Fruit fly (Drosophila melanogaster) whole organism, embryonic: ENCODE measurements around the gene CG13912.
A peak's percentile ranks its signal among the peaks of the same experiment; 100 is the strongest.

Source experiments
- CG10959 ChIP-seq: fragments of 200-800 bp; sonication (Bioruptor generic); IDR thresholded peaks from 2 replicates; pipeline ENCODE4 v1.3.6; 2022; ENCODE audit warnings: missing biosample characterization, missing genetic modification characterization
- CG11398 ChIP-seq: fragments of 200-800 bp; sonication (Bioruptor generic); optimal IDR thresholded peaks from 2 replicates; lab custom pipeline; 2016; ENCODE audit warnings: missing biosample characterization, missing genetic modification characterization
- CG11504 ChIP-seq: fragments of 200-800 bp; sonication (Bioruptor generic); optimal IDR thresholded peaks from 3 replicates; lab custom pipeline; 2019; ENCODE audit warnings: missing biosample characterization, mild to moderate bottlenecking, missing genetic modification characterization, moderate library complexity
- CG13287 ChIP-seq: fragments of 200-800 bp; sonication (Bioruptor generic); IDR thresholded peaks from 2 replicates; pipeline ENCODE4 v1.3.6; 2022; ENCODE audit warnings: missing biosample characterization, missing genetic modification characterization; ENCODE audit not compliant: partially characterized antibody
- CG13424 ChIP-seq: fragments of 200-800 bp; sonication (Bioruptor generic); optimal IDR thresholded peaks from 2 replicates; lab custom pipeline; 2019; ENCODE audit warnings: missing biosample characterization, mild to moderate bottlenecking, missing genetic modification characterization, moderate library complexity
- CG14441 ChIP-seq: fragments of 200-800 bp; sonication (Bioruptor generic); IDR thresholded peaks from 2 replicates; pipeline ENCODE4 v1.3.6; 2022; ENCODE audit warnings: missing biosample characterization, missing genetic modification characterization
- CG14860 ChIP-seq: fragments of 200-800 bp; sonication (Bioruptor generic); IDR thresholded peaks from 3 replicates; pipeline ENCODE4 v1.3.6; 2022; ENCODE audit warnings: missing biosample characterization, missing genetic modification characterization; ENCODE audit not compliant: partially characterized antibody
- CG15073 ChIP-seq: fragments of 200-800 bp; sonication (Bioruptor generic); optimal IDR thresholded peaks from 2 replicates; lab custom pipeline; 2016; ENCODE audit warnings: missing biosample characterization, missing genetic modification characterization
- CG1647 ChIP-seq: fragments of 200-800 bp; sonication (Bioruptor generic); optimal IDR thresholded peaks from 3 replicates; lab custom pipeline; 2016; ENCODE audit warnings: missing biosample characterization, missing genetic modification characterization
- CG17186 ChIP-seq: fragments of 200-800 bp; sonication (Bioruptor generic); optimal IDR thresholded peaks from 3 replicates; lab custom pipeline; 2017; ENCODE audit warnings: missing biosample characterization, missing genetic modification reagents, missing genetic modification characterization
- CG17385 ChIP-seq: fragments of 200-800 bp; sonication (Bioruptor generic); optimal IDR thresholded peaks from 3 replicates; lab custom pipeline; 2018; ENCODE audit warnings: missing biosample characterization, mild to moderate bottlenecking, missing genetic modification characterization
- CG17568 ChIP-seq: fragments of 200-800 bp; sonication (Bioruptor generic); optimal IDR thresholded peaks from 2 replicates; lab custom pipeline; 2018; ENCODE audit warnings: missing biosample characterization, mild to moderate bottlenecking, missing genetic modification characterization, moderate library complexity
- CG18764 ChIP-seq: fragments of 200-800 bp; sonication (Bioruptor generic); optimal IDR thresholded peaks from 3 replicates; lab custom pipeline; 2016; ENCODE audit warnings: missing biosample characterization, missing genetic modification characterization
- CG3065 ChIP-seq: fragments of 200-800 bp; sonication (Bioruptor generic); optimal IDR thresholded peaks from 2 replicates; lab custom pipeline; 2016; ENCODE audit warnings: missing biosample characterization, missing genetic modification characterization
- CG3163 ChIP-seq: fragments of 200-800 bp; sonication (Bioruptor generic); optimal IDR thresholded peaks from 3 replicates; lab custom pipeline; 2016; ENCODE audit warnings: missing biosample characterization, missing genetic modification characterization
- CG42726 ChIP-seq: fragments of 200-800 bp; sonication (Bioruptor generic); IDR thresholded peaks from 2 replicates; pipeline ENCODE4 v1.3.6; 2022; ENCODE audit warnings: missing biosample characterization, missing genetic modification characterization; ENCODE audit not compliant: partially characterized antibody
- CG4617 ChIP-seq: fragments of 200-800 bp; sonication (Bioruptor generic); optimal IDR thresholded peaks from 3 replicates; lab custom pipeline; 2016; ENCODE audit warnings: missing biosample characterization, missing genetic modification characterization, borderline replicate concordance
- CG6791 ChIP-seq: fragments of 200-800 bp; sonication (Bioruptor generic); IDR thresholded peaks from 3 replicates; pipeline ENCODE4 v1.3.6; 2022; ENCODE audit warnings: missing biosample characterization, missing genetic modification characterization; ENCODE audit not compliant: partially characterized antibody
- CG6813 ChIP-seq: fragments of 200-800 bp; sonication (Bioruptor generic); optimal IDR thresholded peaks from 2 replicates; lab custom pipeline; 2017; ENCODE audit warnings: missing biosample characterization, missing genetic modification characterization, mild to moderate bottlenecking, moderate library complexity, missing genetic modification reagents
- CG8478 ChIP-seq: fragments of >200 bp; optimal IDR thresholded peaks from 2 replicates; lab custom pipeline; 2018
- CG8924 ChIP-seq: fragments of 200-800 bp; optimal IDR thresholded peaks from 3 replicates; lab custom pipeline; 2019; ENCODE audit warnings: missing biosample characterization, mild to moderate bottlenecking, missing genetic modification characterization, moderate library complexity
- CG9797 ChIP-seq: fragments of 200-800 bp; sonication (Bioruptor generic); optimal IDR thresholded peaks from 3 replicates; lab custom pipeline; 2018; ENCODE audit warnings: missing biosample characterization, mild to moderate bottlenecking, missing genetic modification characterization
- CTCF ChIP-seq: fragments of 200-800 bp; sonication (Bioruptor generic); optimal IDR thresholded peaks from 2 replicates; lab custom pipeline; 2017; ENCODE audit warnings: missing biosample characterization, mild to moderate bottlenecking, missing genetic modification characterization, moderate library complexity
- D ChIP-seq, 2 experiments: fragments of 200-800 bp in 1 of 2; fragments of >200 bp in 1 of 2; sonication (Bioruptor generic) in 1 of 2; optimal IDR thresholded peaks; 2 replicates in 1 of 2; 3 replicates in 1 of 2; lab custom pipeline; 2017; ENCODE audit warnings: mild to moderate bottlenecking in 1 of 2, missing biosample characterization in 1 of 2, missing genetic modification characterization in 1 of 2, missing genetic modification reagents in 1 of 2
- Dad ChIP-seq: fragments of 200-800 bp; sonication (Bioruptor generic); optimal IDR thresholded peaks from 3 replicates; lab custom pipeline; 2016; ENCODE audit warnings: missing biosample characterization, missing genetic modification characterization
- Deaf1 ChIP-seq: fragments of 200-800 bp; optimal IDR thresholded peaks from 3 replicates; lab custom pipeline; 2019; ENCODE audit warnings: missing biosample characterization, mild to moderate bottlenecking, missing genetic modification characterization, moderate library complexity
- Dfd ChIP-seq, 2 experiments: fragments of >200 bp; optimal IDR thresholded peaks; 2 replicates each; lab custom pipeline; 2017; ENCODE audit warnings: missing biosample characterization in 2 of 2, missing genetic modification characterization in 2 of 2
- Hmr ChIP-seq: fragments of 200-800 bp; sonication (Bioruptor generic); optimal IDR thresholded peaks from 3 replicates; lab custom pipeline; 2017; ENCODE audit warnings: mild to moderate bottlenecking, missing biosample characterization, missing genetic modification reagents, missing genetic modification characterization
- Mad ChIP-seq: fragments of 200-800 bp; sonication (Bioruptor generic); optimal IDR thresholded peaks from 2 replicates; lab custom pipeline; 2016; ENCODE audit warnings: missing biosample characterization, missing genetic modification characterization
- NC2α ChIP-seq: fragments of 200-800 bp; sonication (Bioruptor generic); optimal IDR thresholded peaks from 2 replicates; lab custom pipeline; 2016; ENCODE audit warnings: missing biosample characterization, missing genetic modification characterization
- Nf-YB ChIP-seq: fragments of 200-800 bp; sonication (Bioruptor generic); optimal IDR thresholded peaks from 3 replicates; lab custom pipeline; 2019; ENCODE audit warnings: missing biosample characterization, mild to moderate bottlenecking, missing genetic modification characterization, moderate library complexity
- Nf-YC ChIP-seq: fragments of 200-800 bp; optimal IDR thresholded peaks from 3 replicates; lab custom pipeline; 2019; ENCODE audit warnings: missing biosample characterization, mild to moderate bottlenecking, missing genetic modification characterization, moderate library complexity
- Oli ChIP-seq: fragments of 200-800 bp; sonication (Bioruptor generic); optimal IDR thresholded peaks from 2 replicates; lab custom pipeline; 2018; ENCODE audit warnings: missing biosample characterization, mild to moderate bottlenecking, missing genetic modification characterization, moderate library complexity
- Optix ChIP-seq: fragments of 200-800 bp; sonication (Bioruptor generic); IDR thresholded peaks from 3 replicates; pipeline ENCODE4 v1.3.6; 2022; ENCODE audit warnings: missing biosample characterization, missing genetic modification characterization
- Ptx1 ChIP-seq: fragments of 200-800 bp; sonication (Bioruptor generic); IDR thresholded peaks from 2 replicates; pipeline ENCODE4 v1.3.6; 2022; ENCODE audit warnings: missing biosample characterization, missing genetic modification characterization
- Rfx ChIP-seq: fragments of 200-800 bp; sonication (Bioruptor generic); IDR thresholded peaks from 2 replicates; pipeline ENCODE4 v1.3.6; 2022; ENCODE audit warnings: missing biosample characterization, missing genetic modification characterization
- Scr ChIP-seq: fragments of 200-800 bp; sonication (Bioruptor generic); IDR thresholded peaks from 2 replicates; pipeline ENCODE4 v1.3.6; 2022; ENCODE audit warnings: missing biosample characterization, missing genetic modification characterization; ENCODE audit not compliant: partially characterized antibody
- Side ChIP-seq: fragments of 200-800 bp; sonication (Bioruptor generic); optimal IDR thresholded peaks from 2 replicates; lab custom pipeline; 2016; ENCODE audit warnings: missing biosample characterization, missing genetic modification characterization
- az2 ChIP-seq: fragments of 200-800 bp; sonication (Bioruptor generic); optimal IDR thresholded peaks from 3 replicates; lab custom pipeline; 2016; ENCODE audit warnings: missing biosample characterization, missing genetic modification characterization
- ci ChIP-seq: fragments of 200-800 bp; sonication (Bioruptor generic); IDR thresholded peaks from 3 replicates; pipeline ENCODE4 v1.3.6; 2022; ENCODE audit warnings: missing biosample characterization, missing genetic modification characterization
- croc ChIP-seq: fragments of 200-800 bp; sonication (Bioruptor generic); conservative IDR thresholded peaks from 3 replicates; pipeline ENCODE4 v1.3.6; 2022; ENCODE audit warnings: missing biosample characterization, missing genetic modification characterization
- exex ChIP-seq: fragments of 200-800 bp; sonication (Bioruptor generic); optimal IDR thresholded peaks from 4 replicates; lab custom pipeline; 2018; ENCODE audit warnings: missing biosample characterization, mild to moderate bottlenecking, missing genetic modification characterization, moderate library complexity
- fd64A ChIP-seq: fragments of 200-800 bp; sonication (Bioruptor generic); optimal IDR thresholded peaks from 3 replicates; lab custom pipeline; 2018; ENCODE audit warnings: missing biosample characterization, mild to moderate bottlenecking, missing genetic modification characterization
- ftz-f1 ChIP-seq: fragments of 200-800 bp; sonication (Bioruptor generic); optimal IDR thresholded peaks from 2 replicates; lab custom pipeline; 2016; ENCODE audit warnings: missing biosample characterization, missing genetic modification characterization
- lbe ChIP-seq: fragments of 200-800 bp; sonication (Bioruptor generic); optimal IDR thresholded peaks from 2 replicates; lab custom pipeline; 2016; ENCODE audit warnings: missing biosample characterization, mild to moderate bottlenecking, missing genetic modification characterization
- mld ChIP-seq: fragments of 200-800 bp; sonication (Bioruptor generic); IDR thresholded peaks from 3 replicates; pipeline ENCODE4 v1.3.6; 2022; ENCODE audit warnings: missing biosample characterization, missing genetic modification characterization; ENCODE audit not compliant: partially characterized antibody
- pros ChIP-seq: fragments of 200-800 bp; sonication (Bioruptor generic); optimal IDR thresholded peaks from 3 replicates; lab custom pipeline; 2019; ENCODE audit warnings: missing biosample characterization, mild to moderate bottlenecking, missing genetic modification characterization, moderate library complexity
- rib ChIP-seq: fragments of 200-800 bp; sonication (Bioruptor generic); IDR thresholded peaks from 2 replicates; pipeline ENCODE4 v1.3.6; 2022; ENCODE audit warnings: missing biosample characterization, missing genetic modification characterization
- sd ChIP-seq: fragments of 200-800 bp; sonication (Bioruptor generic); optimal IDR thresholded peaks from 3 replicates; lab custom pipeline; 2018; ENCODE audit warnings: missing biosample characterization, mild to moderate bottlenecking, missing genetic modification characterization, moderate library complexity
- slou ChIP-seq: fragments of 200-800 bp; sonication (Bioruptor generic); optimal IDR thresholded peaks from 3 replicates; lab custom pipeline; 2016; ENCODE audit warnings: missing biosample characterization, missing genetic modification characterization
- tio ChIP-seq: fragments of 200-800 bp; sonication (Bioruptor generic); optimal IDR thresholded peaks from 2 replicates; lab custom pipeline; 2017; ENCODE audit warnings: missing biosample characterization, missing genetic modification characterization, inconsistent platforms

The CG13912 gene

DNA sequence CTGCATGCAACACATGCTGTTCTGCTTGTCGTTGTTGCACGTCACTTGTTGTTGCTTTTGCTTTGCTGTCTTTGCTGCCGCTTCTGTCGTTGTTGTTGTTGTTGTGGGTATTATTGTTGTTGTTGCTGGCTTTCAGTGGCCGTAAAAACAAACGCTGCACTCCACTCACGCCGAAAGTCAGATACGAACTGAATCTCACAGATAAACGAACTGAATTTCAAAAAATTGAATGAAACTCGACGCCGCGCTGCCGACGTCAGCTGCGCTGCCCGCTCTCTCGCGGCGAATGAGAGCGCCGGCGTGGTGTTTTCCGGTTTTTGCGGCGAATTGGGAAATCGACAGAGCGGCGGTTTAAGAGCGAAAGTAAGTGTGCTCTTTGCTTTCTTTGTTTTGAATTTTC, 12.3 kb upstream of the CG13912 start, which contains the start of gene bab2 (continued):
- peak; percentile 71 for TF ChIP-seq ci
- no peak for TF ChIP-seq exex (tag; lab: Kevin White, UChicago)
- peak; percentile 72 for TF ChIP-seq CG8924 (tag; lab: Kevin White, UChicago)
- peak; percentile 71; the same call in 1 of the 2 replicates for TF ChIP-seq CG42726 (GFP tag; lab: Robert Waterston, UW)
- TF ChIP-seq CTCF (GFP tag; lab: Kevin White, UChicago), result no peak
- peak; percentile 36 for TF ChIP-seq CG11504 (tag; lab: Kevin White, UChicago)
- no peak for TF ChIP-seq tio
- peak; percentile 43 for TF ChIP-seq Nf-YB (GFP tag; lab: Kevin White, UChicago)
- no peak for TF ChIP-seq Oli (tag; lab: Kevin White, UChicago)
- no peak for TF ChIP-seq CG4617 (GFP tag; lab: Kevin White, UChicago)
- peak; percentile 8; the same call in 1 of the 3 replicates for TF ChIP-seq Optix (GFP tag; lab: Robert Waterston, UW)
- TF ChIP-seq pros (GFP tag; lab: Kevin White, UChicago), result peak; percentile 40
- TF ChIP-seq CG13424 (tag; lab: Kevin White, UChicago), result no peak
- no peak for TF ChIP-seq CG17186
- no peak for TF ChIP-seq CG3065 (GFP tag; lab: Kevin White, UChicago)
- TF ChIP-seq az2 (GFP tag; lab: Kevin White, UChicago), result no peak
- no peak for TF ChIP-seq CG1647
- TF ChIP-seq CG9797 (GFP tag; lab: Kevin White, UChicago), result no peak
- TF ChIP-seq fd64A, result peak; percentile 46
- TF ChIP-seq Side (GFP tag; lab: Kevin White, UChicago), result peak; percentile 2
- no peak for TF ChIP-seq Ptx1 (GFP tag; lab: Robert Waterston, UW)
- no peak for TF ChIP-seq CG14441
- peak; percentile 34; the same call in 1 of the 2 replicates for TF ChIP-seq Rfx (GFP tag; lab: Robert Waterston, UW)
- TF ChIP-seq lbe (GFP tag; lab: Kevin White, UChicago), result no peak
- TF ChIP-seq Mad (GFP tag; lab: Kevin White, UChicago), result no peak
- TF ChIP-seq Dad, result no peak
- no peak for TF ChIP-seq CG10959 (GFP tag; lab: Robert Waterston, UW)
- peak; percentile 54; the same call in 1 of the 2 replicates for TF ChIP-seq CG13287 (GFP tag; lab: Robert Waterston, UW)
- no peak for TF ChIP-seq Dfd (GFP tag; optimal IDR thresholded peaks at IDR 0.05; lab: Kevin White, UChicago)
- no peak for TF ChIP-seq Hmr (GFP tag; lab: Kevin White, UChicago)
- TF ChIP-seq CG14860 (GFP tag; lab: Robert Waterston, UW), result no peak
- peak; percentile 3 for TF ChIP-seq CG17568 (GFP tag; lab: Kevin White, UChicago)
- TF ChIP-seq NC2α (GFP tag; lab: Kevin White, UChicago), result peak; percentile 4
- TF ChIP-seq CG6813 (GFP tag; lab: Kevin White, UChicago), result no peak
- TF ChIP-seq sd, result peak; percentile 47
- TF ChIP-seq mld (GFP tag; lab: Robert Waterston, UW), result no peak
- TF ChIP-seq CG18764 (GFP tag; lab: Kevin White, UChicago), result no peak
- TF ChIP-seq CG15073 (GFP tag; lab: Kevin White, UChicago), result no peak

DNA sequence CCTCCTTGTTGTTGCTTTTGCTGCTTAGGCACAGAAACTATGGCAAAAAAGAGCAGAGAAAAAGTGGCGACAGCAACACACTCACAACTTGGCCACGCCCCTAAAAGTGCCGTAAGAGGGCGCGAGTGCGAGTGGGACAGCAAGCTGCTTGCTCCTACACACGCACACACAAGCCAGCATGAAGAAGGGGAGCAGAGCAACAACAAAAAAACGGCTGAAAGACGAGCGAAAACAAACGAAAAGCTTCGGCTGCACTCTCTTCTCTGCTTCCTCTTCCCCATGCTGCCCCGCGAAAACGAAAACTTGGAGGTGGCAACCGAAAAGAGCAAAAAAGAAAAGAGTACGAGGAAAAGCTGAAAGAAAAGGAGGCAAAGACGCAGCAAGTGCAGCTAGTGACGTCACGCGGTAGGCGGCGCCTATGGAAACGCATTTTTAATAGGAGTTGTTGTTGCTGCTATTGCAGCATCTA, 11.2 kb upstream of the CG13912 start:
- TF ChIP-seq CG11398 (no peak), Deaf1 (peak; percentile 97), CG3163 (GFP tag; lab: Kevin White, UChicago) (peak; percentile 96), Nf-YB (GFP tag; lab: Kevin White, UChicago) (peak; percentile 94), CG17385 (GFP tag; lab: Kevin White, UChicago) (peak; percentile 86), slou (GFP tag; lab: Kevin White, UChicago) (no peak), Nf-YC (peak; percentile 97), Scr (0 out of 2 replicates have a peak, but pooled peaks have one; percentile 31), CG6791 (GFP tag; lab: Robert Waterston, UW) (0 out of 3 replicates have a peak, but pooled peaks have one; percentile 31), rib (GFP tag; lab: Robert Waterston, UW) (peak; percentile 40; the same call in 1 of the 2 replicates), D (optimal IDR thresholded peaks at IDR 0.05; lab: Kevin White, UChicago) (peak; percentile 8), D (GFP tag; optimal IDR thresholded peaks at IDR 0.05; lab: Kevin White, UChicago) (no peak), croc (GFP tag; lab: Robert Waterston, UW) (no peak), CG8478 (lab: Kevin White, UChicago) (peak; percentile 88), ftz-f1 (GFP tag; lab: Kevin White, UChicago) (peak; percentile 14)
